Worm (Caenorhabditis elegans): ENCODE data around the gene fbxa-165.
"Not testable (repeated sequence)": the region's sequence is repeated elsewhere in the genome, so short reads cannot be mapped to it uniquely, and the experiment has no call there.

fbxa-165 gene

DNA sequence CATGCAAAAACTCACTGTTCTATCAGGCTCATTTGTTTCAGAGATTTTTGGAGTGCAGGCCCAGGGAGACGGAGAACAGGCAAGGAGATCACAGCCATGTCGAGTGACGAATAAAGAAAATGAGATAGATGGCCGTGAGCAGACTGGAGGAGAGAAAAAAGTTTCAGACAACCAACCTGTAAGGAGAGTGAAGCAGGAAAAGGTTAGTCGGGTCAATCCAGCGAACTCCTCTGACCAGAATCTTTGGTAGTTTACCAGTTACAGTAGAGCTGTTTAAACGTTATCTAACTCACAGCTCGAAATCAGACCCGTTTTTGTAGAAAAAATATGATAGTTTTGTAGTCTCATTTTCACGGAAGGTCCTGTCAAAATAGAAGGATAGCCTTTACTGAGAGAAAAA, 32.5 kb upstream of the fbxa-165 start, which contains the start of gene fbxb-21:
Gene fbxb-21, minus strand, starts transcription at position 101 of the 400 bp plus-strand sequence.
- TF ChIP-seq ztf-11 (tag; optimal IDR thresholded peaks at IDR 0.05), result no peak
- no peak for TF ChIP-seq blmp-1 (tag; optimal IDR thresholded peaks at IDR 0.05)
- no peak for TF ChIP-seq flh-1 (GFP tag; optimal IDR thresholded peaks at IDR 0.05)
- no peak for TF ChIP-seq ceh-39 (tag; optimal IDR thresholded peaks at IDR 0.05)
- no peak for TF ChIP-seq mab-5 (tag; optimal IDR thresholded peaks at IDR 0.05)
- no peak for TF ChIP-seq unc-39 (tag; optimal IDR thresholded peaks at IDR 0.05)
- no peak for TF ChIP-seq zip-8 (tag; optimal IDR thresholded peaks at IDR 0.05)
- no peak for TF ChIP-seq lsy-2 (tag; optimal IDR thresholded peaks at IDR 0.05)
- no peak for TF ChIP-seq nhr-12 (tag; optimal IDR thresholded peaks at IDR 0.05)
- no peak for TF ChIP-seq sptf-1 (tag; optimal IDR thresholded peaks at IDR 0.05)

DNA sequence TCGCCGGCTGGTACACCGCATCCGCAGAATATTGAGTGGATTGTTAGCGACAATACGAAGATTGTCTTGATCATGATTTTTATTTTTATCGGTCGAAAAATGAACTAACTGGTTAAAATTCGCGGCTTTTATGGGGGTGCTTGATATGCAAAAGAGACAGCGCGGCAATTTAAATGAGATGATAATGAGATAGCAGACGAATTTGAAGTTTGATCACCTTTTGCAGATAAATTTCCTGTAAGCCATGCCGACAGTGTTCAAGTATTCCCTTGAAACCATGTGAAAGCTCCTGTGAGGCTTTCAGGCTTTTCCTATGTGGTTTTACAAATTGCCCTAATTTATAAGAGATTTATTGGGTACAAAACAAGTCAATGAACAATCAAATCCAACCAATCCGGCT, 29.9 kb upstream of the fbxa-165 start, which contains the start of gene ZC204.17:
Gene ZC204.17, minus strand, starts transcription at position 101 of the 400 bp plus-strand sequence.
- TF ChIP-seq ceh-39 (tag; optimal IDR thresholded peaks at IDR 0.05), result no peak

DNA sequence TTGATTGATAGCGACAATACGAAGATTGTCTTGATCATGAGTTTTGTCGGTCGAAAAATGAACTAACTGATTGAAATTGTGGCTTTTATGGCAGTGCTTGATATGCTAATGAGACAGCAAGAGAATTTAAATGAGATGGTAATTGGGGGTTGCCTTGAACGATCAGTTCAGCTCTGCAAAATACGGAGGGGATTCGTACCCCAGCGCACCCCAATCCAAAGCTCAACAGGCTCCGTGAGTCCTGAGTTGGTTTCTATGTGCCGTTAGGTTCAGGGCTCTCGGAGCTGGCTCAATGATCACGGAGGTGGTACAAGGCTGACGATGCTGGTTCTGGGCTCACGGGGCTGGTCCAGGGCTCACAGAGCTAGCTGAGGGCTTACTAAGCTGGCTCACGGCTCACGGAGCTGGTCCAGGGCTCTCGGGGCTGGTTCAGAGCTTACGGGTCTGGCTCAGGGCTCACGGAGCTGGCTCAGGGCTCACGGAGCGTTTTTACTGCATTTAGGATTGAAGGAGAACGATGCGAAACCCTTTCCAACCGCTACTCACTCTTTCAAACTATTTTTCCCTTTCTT, 28.6 kb upstream of the fbxa-165 start, which contains the start of gene ZC204.6:
Gene ZC204.6, minus strand, starts transcription at position 51 of the 572 bp plus-strand sequence.
- TF ChIP-seq elt-1 (tag; optimal IDR thresholded peaks at IDR 0.05; ENCODE audit: borderline replicate concordance, insufficient read depth), result no peak
- TF ChIP-seq sptf-1 (tag; optimal IDR thresholded peaks at IDR 0.05), result no peak
- no peak for TF ChIP-seq ztf-11 (tag; optimal IDR thresholded peaks at IDR 0.05)
- no peak for TF ChIP-seq ces-1 (GFP tag; optimal IDR thresholded peaks at IDR 0.05)
- no peak for TF ChIP-seq bed-3 (GFP tag; optimal IDR thresholded peaks at IDR 0.05)
- TF ChIP-seq snpc-4 (tag; optimal IDR thresholded peaks at IDR 0.05), result no peak
- no peak for TF ChIP-seq nhr-12 (tag; optimal IDR thresholded peaks at IDR 0.05)
- TF ChIP-seq zip-8 (tag; optimal IDR thresholded peaks at IDR 0.05), result no peak
- TF ChIP-seq nhr-28 (tag; optimal IDR thresholded peaks at IDR 0.05), result no peak
- no peak for TF ChIP-seq flh-1 (GFP tag; optimal IDR thresholded peaks at IDR 0.05)
- no peak for TF ChIP-seq elt-3 (tag; optimal IDR thresholded peaks at IDR 0.05)
- TF ChIP-seq mep-1 (tag; optimal IDR thresholded peaks at IDR 0.05), result no peak
- no peak for TF ChIP-seq unc-39 (tag; optimal IDR thresholded peaks at IDR 0.05)
- no peak for TF ChIP-seq nhr-2 (tag; optimal IDR thresholded peaks at IDR 0.05)
- no peak for TF ChIP-seq hlh-1 (tag; optimal IDR thresholded peaks at IDR 0.05)
- no peak for TF ChIP-seq mab-5 (tag; optimal IDR thresholded peaks at IDR 0.05)

DNA sequence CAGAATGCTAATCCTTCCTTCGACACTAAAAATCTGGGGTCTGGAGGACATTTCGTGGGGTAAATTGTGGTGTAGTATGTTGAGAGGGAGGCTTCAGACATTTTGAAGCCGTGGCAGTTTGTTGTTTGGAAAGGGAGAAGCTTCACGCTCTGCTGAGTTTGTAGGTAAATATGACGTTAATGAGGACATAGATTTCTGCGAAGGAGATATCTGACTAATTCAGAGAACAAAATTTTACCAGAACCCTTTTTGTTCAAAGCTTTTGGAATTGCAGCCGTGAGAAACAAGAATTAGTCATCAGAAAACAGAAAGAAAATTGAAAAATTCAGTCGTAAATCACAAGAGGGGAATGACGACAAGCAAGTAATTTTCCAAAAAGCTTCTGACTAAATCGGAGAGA, 24.2 kb upstream of the fbxa-165 start, which contains the start of gene srh-72:
Gene srh-72, minus strand, starts transcription at position 101 of the 400 bp plus-strand sequence.
- TF ChIP-seq tbx-8 (GFP tag; optimal IDR thresholded peaks at IDR 0.05) (no peak), ceh-39 (tag; optimal IDR thresholded peaks at IDR 0.05) (no peak), ces-1 (GFP tag; optimal IDR thresholded peaks at IDR 0.05) (no peak), lin-32 (GFP tag; optimal IDR thresholded peaks at IDR 0.05) (no peak), unc-39 (tag; optimal IDR thresholded peaks at IDR 0.05) (no peak), unc-62 (GFP tag; optimal IDR thresholded peaks at IDR 0.05) (no peak), sptf-1 (tag; optimal IDR thresholded peaks at IDR 0.05) (no peak), nhr-76 (tag; optimal IDR thresholded peaks at IDR 0.05) (no peak), ceh-43 (GFP tag; optimal IDR thresholded peaks at IDR 0.05) (no peak), mab-5 (tag; optimal IDR thresholded peaks at IDR 0.05) (no peak)

DNA sequence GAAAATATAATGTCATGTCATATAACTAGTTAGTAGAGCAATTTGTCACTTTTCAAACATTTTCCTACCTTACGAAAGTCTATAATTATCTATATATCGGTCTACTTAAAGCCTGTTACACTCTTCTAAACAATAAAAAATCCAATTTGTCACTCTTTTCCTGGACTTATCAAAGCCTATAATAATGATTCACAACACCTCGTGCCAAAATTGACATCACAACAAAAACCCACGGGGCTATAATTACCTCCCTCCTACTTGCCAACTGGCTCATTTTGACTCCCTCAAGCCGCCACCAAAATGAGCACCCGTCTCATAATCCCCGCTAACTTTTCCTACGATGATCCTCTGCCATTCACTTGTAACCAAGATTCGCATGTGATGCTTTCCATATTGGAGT, 20.1 kb upstream of the fbxa-165 start, which contains the start of gene srg-20:
Gene srg-20, plus strand, starts transcription at position 301 of the 400 bp plus-strand sequence.
- TF ChIP-seq M03D4.4 (tag; optimal IDR thresholded peaks at IDR 0.05); drap-1 (GFP tag; optimal IDR thresholded peaks at IDR 0.05); sptf-1 (tag; optimal IDR thresholded peaks at IDR 0.05): not testable (repeated sequence)

DNA sequence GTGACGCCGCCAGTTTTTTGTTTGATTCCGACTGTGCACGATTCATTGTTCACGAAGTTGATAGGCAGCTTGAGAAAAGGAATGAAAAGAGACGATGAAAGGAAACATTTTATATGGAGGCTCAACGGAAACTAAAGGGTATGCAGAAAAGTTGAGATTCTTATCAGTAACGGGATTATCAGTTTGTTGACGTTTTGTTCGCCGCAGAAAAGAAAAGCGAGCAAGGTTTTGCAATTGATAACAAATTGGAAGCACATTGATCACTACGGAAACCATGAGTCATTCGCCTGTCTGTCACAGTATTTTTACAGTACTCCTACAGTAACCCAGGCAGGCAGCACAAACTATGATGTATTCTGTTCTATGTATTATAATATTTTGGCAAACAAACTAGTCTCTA, 19.7 kb upstream of the fbxa-165 start:
- no peak for TF ChIP-seq unc-120 (tag; optimal IDR thresholded peaks at IDR 0.05; ENCODE audit: poor library complexity, severe bottlenecking)
- no peak for TF ChIP-seq nhr-76 (tag; optimal IDR thresholded peaks at IDR 0.05)

DNA sequence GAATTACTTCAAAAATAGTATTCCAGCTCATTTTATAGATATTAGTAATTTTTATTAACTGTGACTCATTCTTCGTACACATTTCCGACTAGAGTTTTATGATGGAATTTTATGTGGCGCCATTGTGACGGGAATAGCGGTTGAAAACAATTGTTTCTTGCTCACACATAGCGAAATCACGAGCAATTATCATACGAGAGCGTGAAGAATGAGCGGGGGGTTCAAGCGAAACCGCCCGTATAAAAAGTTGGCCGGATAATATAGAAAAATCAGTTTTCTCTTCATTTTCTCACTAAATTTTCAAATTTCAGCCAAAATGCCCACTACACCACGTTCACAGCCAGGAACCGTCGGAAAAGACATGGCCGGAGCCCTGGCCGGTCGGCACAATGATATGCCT, 17.2 kb upstream of the fbxa-165 start, which contains the start of gene C08E3.1:
Gene C08E3.1, plus strand, starts transcription at position 301 of the 400 bp plus-strand sequence.
- not testable (repeated sequence) for TF ChIP-seq flh-1 (GFP tag; optimal IDR thresholded peaks at IDR 0.05); nhr-76 (tag; optimal IDR thresholded peaks at IDR 0.05); ceh-83 (GFP tag; optimal IDR thresholded peaks at IDR 0.05)
